Fruit fly (Drosophila melanogaster) whole organism, embryonic: Measurements from ENCODE around the gene CG45105.
A peak's percentile ranks its signal among the peaks of the same experiment; 100 is the strongest.

ENCODE experiments used
- ATbp ChIP-seq: fragments of 200-800 bp; sonication (Bioruptor generic); optimal IDR thresholded peaks from 2 replicates; lab custom pipeline; 2017; ENCODE audit warnings: missing biosample characterization, mild to moderate bottlenecking, missing genetic modification characterization, missing genetic modification reagents
- Ada2b ChIP-seq: fragments of 200-800 bp; sonication (Bioruptor generic); IDR thresholded peaks from 2 replicates; pipeline ENCODE4 v1.3.6; 2022; ENCODE audit warnings: missing biosample characterization, missing genetic modification characterization
- Atf-2 ChIP-seq: fragments of 200-800 bp; sonication (Bioruptor generic); optimal IDR thresholded peaks from 2 replicates; lab custom pipeline; 2016; ENCODE audit warnings: missing biosample characterization, missing genetic modification characterization
- Bgb ChIP-seq: fragments of 200-800 bp; sonication (Bioruptor generic); IDR thresholded peaks from 2 replicates; pipeline ENCODE4 v1.3.6; 2022; ENCODE audit warnings: missing biosample characterization, missing genetic modification characterization; ENCODE audit not compliant: partially characterized antibody
- CG10321 ChIP-seq: fragments of 200-800 bp; sonication (Bioruptor generic); IDR thresholded peaks from 2 replicates; pipeline ENCODE4 v1.3.6; 2022; ENCODE audit warnings: missing biosample characterization, missing genetic modification characterization
- CG10462 ChIP-seq: fragments of 200-800 bp; sonication (Bioruptor generic); optimal IDR thresholded peaks from 2 replicates; lab custom pipeline; 2016; ENCODE audit warnings: missing biosample characterization, missing genetic modification characterization
- CG10654 ChIP-seq: fragments of 200-800 bp; sonication (Bioruptor generic); optimal IDR thresholded peaks from 2 replicates; lab custom pipeline; 2016; ENCODE audit warnings: missing biosample characterization, missing genetic modification characterization
- CG11504 ChIP-seq: fragments of 200-800 bp; sonication (Bioruptor generic); optimal IDR thresholded peaks from 3 replicates; lab custom pipeline; 2019; ENCODE audit warnings: missing biosample characterization, mild to moderate bottlenecking, missing genetic modification characterization, moderate library complexity
- CG1233 ChIP-seq: fragments of 200-800 bp; sonication (Bioruptor generic); optimal IDR thresholded peaks from 4 replicates; lab custom pipeline; 2018; ENCODE audit warnings: missing biosample characterization, mild to moderate bottlenecking, missing genetic modification characterization
- CG13123 ChIP-seq: fragments of 200-800 bp; sonication (Bioruptor generic); optimal IDR thresholded peaks from 2 replicates; lab custom pipeline; 2016; ENCODE audit warnings: missing biosample characterization, missing genetic modification characterization
- CG14710 ChIP-seq: fragments of 200-800 bp; sonication (Bioruptor generic); optimal IDR thresholded peaks from 3 replicates; lab custom pipeline; 2019; ENCODE audit warnings: missing biosample characterization, mild to moderate bottlenecking, missing genetic modification characterization, moderate library complexity
- CG15073 ChIP-seq: fragments of 200-800 bp; sonication (Bioruptor generic); optimal IDR thresholded peaks from 2 replicates; lab custom pipeline; 2016; ENCODE audit warnings: missing biosample characterization, missing genetic modification characterization
- CG18011 ChIP-seq: fragments of 200-800 bp; sonication (Bioruptor generic); optimal IDR thresholded peaks from 2 replicates; lab custom pipeline; 2017; ENCODE audit warnings: missing biosample characterization, missing genetic modification characterization, mild to moderate bottlenecking, moderate library complexity, missing genotype
- CG30403 ChIP-seq: fragments of 200-800 bp; sonication (Bioruptor generic); optimal IDR thresholded peaks from 3 replicates; lab custom pipeline; 2016; ENCODE audit warnings: missing biosample characterization, missing genetic modification characterization
- CG31388 ChIP-seq: fragments of 200-800 bp; sonication (Bioruptor generic); optimal IDR thresholded peaks from 2 replicates; lab custom pipeline; 2016; ENCODE audit warnings: missing biosample characterization, missing genetic modification characterization
- CG34376 ChIP-seq: fragments of 200-800 bp; sonication (Bioruptor generic); optimal IDR thresholded peaks from 2 replicates; lab custom pipeline; 2018; ENCODE audit warnings: missing biosample characterization, mild to moderate bottlenecking, missing genetic modification characterization
- CG3726 ChIP-seq: fragments of 200-800 bp; sonication (Bioruptor generic); IDR thresholded peaks from 3 replicates; pipeline ENCODE4, ENCODE4 v1.3.6; 2022; ENCODE audit warnings: missing biosample characterization, missing genetic modification characterization
- CG4282 ChIP-seq: fragments of 200-800 bp; sonication (Bioruptor generic); optimal IDR thresholded peaks from 2 replicates; lab custom pipeline; 2016; ENCODE audit warnings: missing biosample characterization, missing genetic modification characterization
- CG6654 ChIP-seq: fragments of 200-800 bp; sonication (Bioruptor generic); optimal IDR thresholded peaks from 2 replicates; lab custom pipeline; 2017; ENCODE audit warnings: missing biosample characterization, mild to moderate bottlenecking, missing genetic modification characterization
- CG7271 ChIP-seq: fragments of 200-800 bp; sonication (Bioruptor generic); optimal IDR thresholded peaks from 2 replicates; lab custom pipeline; 2018; ENCODE audit warnings: missing biosample characterization, mild to moderate bottlenecking, missing genetic modification characterization, moderate library complexity
- CG7372 ChIP-seq: fragments of 200-800 bp; sonication (Bioruptor generic); IDR thresholded peaks from 2 replicates; pipeline ENCODE4 v1.3.6; 2022; ENCODE audit warnings: missing biosample characterization, missing genetic modification characterization
- CG8281 ChIP-seq: fragments of 200-800 bp; sonication (Bioruptor generic); optimal IDR thresholded peaks from 2 replicates; lab custom pipeline; 2018; ENCODE audit warnings: missing biosample characterization, mild to moderate bottlenecking, missing genetic modification characterization, moderate library complexity
- CG9215 ChIP-seq: fragments of 200-800 bp; sonication (Bioruptor generic); IDR thresholded peaks from 2 replicates; pipeline ENCODE4 v1.3.6; 2022; ENCODE audit warnings: missing biosample characterization, missing genetic modification characterization
- Camta ChIP-seq: fragments of 200-800 bp; sonication (Bioruptor generic); optimal IDR thresholded peaks from 2 replicates; lab custom pipeline; 2016; ENCODE audit warnings: missing biosample characterization, missing genetic modification characterization
- CrebB ChIP-seq: fragments of 200-800 bp; sonication (Bioruptor generic); optimal IDR thresholded peaks from 3 replicates; lab custom pipeline; 2018; ENCODE audit warnings: missing biosample characterization, mild to moderate bottlenecking, missing genetic modification characterization
- Dad ChIP-seq: fragments of 200-800 bp; sonication (Bioruptor generic); optimal IDR thresholded peaks from 3 replicates; lab custom pipeline; 2016; ENCODE audit warnings: missing biosample characterization, missing genetic modification characterization
- Dref ChIP-seq: fragments of 200-800 bp; sonication (Bioruptor generic); IDR thresholded peaks from 2 replicates; pipeline ENCODE4 v1.3.6; 2022; ENCODE audit warnings: missing biosample characterization, missing genetic modification characterization
- Hr78 ChIP-seq, 2 experiments: fragments of 200-800 bp in 1 of 2; fragments of >200 bp in 1 of 2; sonication (Bioruptor generic) in 1 of 2; optimal IDR thresholded peaks; 2 replicates each; lab custom pipeline; 2017 to 2019; ENCODE audit warnings: missing biosample characterization in 2 of 2, missing genetic modification characterization in 2 of 2, mild to moderate bottlenecking in 1 of 2, moderate library complexity in 1 of 2
- MBD-R2 ChIP-seq: fragments of 200-800 bp; sonication (Bioruptor generic); IDR thresholded peaks from 2 replicates; pipeline ENCODE4 v1.3.6; 2022; ENCODE audit warnings: missing biosample characterization, missing genetic modification characterization
- Mrtf ChIP-seq: fragments of 200-800 bp; sonication (Bioruptor generic); IDR thresholded peaks from 3 replicates; pipeline ENCODE4 v1.3.6; 2022; ENCODE audit warnings: missing biosample characterization, missing genetic modification characterization
- Oli ChIP-seq: fragments of 200-800 bp; sonication (Bioruptor generic); optimal IDR thresholded peaks from 2 replicates; lab custom pipeline; 2018; ENCODE audit warnings: missing biosample characterization, mild to moderate bottlenecking, missing genetic modification characterization, moderate library complexity
- Rx ChIP-seq: fragments of 200-800 bp; sonication (Bioruptor generic); IDR thresholded peaks from 2 replicates; pipeline ENCODE4 v1.3.6; 2022; ENCODE audit warnings: missing biosample characterization, missing genetic modification characterization
- Sry-δ ChIP-seq: fragments of 200-800 bp; sonication (Bioruptor generic); optimal IDR thresholded peaks from 2 replicates; lab custom pipeline; 2016; ENCODE audit warnings: missing biosample characterization, missing genetic modification characterization
- ato ChIP-seq: fragments of 200-800 bp; sonication (Bioruptor generic); IDR thresholded peaks from 2 replicates; pipeline ENCODE4 v1.3.6; 2022; ENCODE audit warnings: missing biosample characterization, missing genetic modification characterization; ENCODE audit not compliant: partially characterized antibody
- az2 ChIP-seq: fragments of 200-800 bp; sonication (Bioruptor generic); optimal IDR thresholded peaks from 3 replicates; lab custom pipeline; 2016; ENCODE audit warnings: missing biosample characterization, missing genetic modification characterization
- ci ChIP-seq: fragments of 200-800 bp; sonication (Bioruptor generic); IDR thresholded peaks from 3 replicates; pipeline ENCODE4 v1.3.6; 2022; ENCODE audit warnings: missing biosample characterization, missing genetic modification characterization
- corto ChIP-seq: fragments of 200-800 bp; sonication (Bioruptor generic); optimal IDR thresholded peaks from 2 replicates; lab custom pipeline; 2016; ENCODE audit warnings: missing biosample characterization, mild to moderate bottlenecking, missing genetic modification characterization, moderate library complexity
- croc ChIP-seq: fragments of 200-800 bp; sonication (Bioruptor generic); conservative IDR thresholded peaks from 3 replicates; pipeline ENCODE4 v1.3.6; 2022; ENCODE audit warnings: missing biosample characterization, missing genetic modification characterization
- crol ChIP-seq: fragments of 200-800 bp; sonication (Bioruptor generic); IDR thresholded peaks from 2 replicates; pipeline ENCODE4 v1.3.6; 2022; ENCODE audit warnings: missing biosample characterization, missing genetic modification characterization
- disco-r ChIP-seq: fragments of 200-800 bp; sonication (Bioruptor generic); optimal IDR thresholded peaks from 2 replicates; lab custom pipeline; 2016; ENCODE audit warnings: missing biosample characterization, missing genetic modification characterization
- exex ChIP-seq: fragments of 200-800 bp; sonication (Bioruptor generic); optimal IDR thresholded peaks from 4 replicates; lab custom pipeline; 2018; ENCODE audit warnings: missing biosample characterization, mild to moderate bottlenecking, missing genetic modification characterization, moderate library complexity
- hth ChIP-seq: fragments of >200 bp; optimal IDR thresholded peaks from 2 replicates; lab custom pipeline; 2017; ENCODE audit warnings: inconsistent platforms
- ken ChIP-seq: fragments of 200-800 bp; sonication (Bioruptor generic); IDR thresholded peaks from 3 replicates; pipeline ENCODE4 v1.3.6; 2022; ENCODE audit warnings: missing biosample characterization, missing genetic modification characterization
- lola ChIP-seq, 3 experiments: fragments of >200 bp in 2 of 3; fragments of 200-800 bp in 1 of 3; sonication (Bioruptor generic) in 1 of 3; optimal IDR thresholded peaks; 2 replicates each; lab custom pipeline; 2017 to 2019; ENCODE audit warnings: missing biosample characterization in 3 of 3, missing genetic modification characterization in 3 of 3, mild to moderate bottlenecking in 1 of 3, moderate library complexity in 1 of 3
- onecut ChIP-seq: fragments of 200-800 bp; sonication (Bioruptor generic); IDR thresholded peaks from 2 replicates; pipeline ENCODE4 v1.3.6; 2022; ENCODE audit warnings: missing biosample characterization, missing genetic modification characterization
- pzg ChIP-seq: fragments of 200-800 bp; sonication (Bioruptor generic); optimal IDR thresholded peaks from 3 replicates; lab custom pipeline; 2018; ENCODE audit warnings: missing biosample characterization, mild to moderate bottlenecking, missing genetic modification characterization, moderate library complexity
- sens-2 ChIP-seq: fragments of 200-800 bp; sonication (Bioruptor generic); IDR thresholded peaks from 2 replicates; pipeline ENCODE4 v1.3.6; 2022; ENCODE audit warnings: missing biosample characterization, missing genetic modification characterization
- shn ChIP-seq: fragments of 200-800 bp; sonication (Bioruptor generic); optimal IDR thresholded peaks from 3 replicates; lab custom pipeline; 2016; ENCODE audit warnings: missing biosample characterization, missing genetic modification characterization
- sna ChIP-seq: fragments of 200-800 bp; sonication (Bioruptor generic); IDR thresholded peaks from 2 replicates; pipeline ENCODE4 v1.3.6; 2022; ENCODE audit warnings: missing biosample characterization, missing genetic modification characterization; ENCODE audit not compliant: partially characterized antibody
- z ChIP-seq: fragments of 200-800 bp; sonication (Bioruptor generic); IDR thresholded peaks from 3 replicates; pipeline ENCODE4 v1.3.6; 2022; ENCODE audit warnings: missing biosample characterization, missing genetic modification characterization
- zen ChIP-seq: fragments of 200-800 bp; sonication (Bioruptor generic); optimal IDR thresholded peaks from 3 replicates; lab custom pipeline; 2018; ENCODE audit warnings: missing biosample characterization, mild to moderate bottlenecking, missing genetic modification characterization, moderate library complexity

Gene CG45105

DNA sequence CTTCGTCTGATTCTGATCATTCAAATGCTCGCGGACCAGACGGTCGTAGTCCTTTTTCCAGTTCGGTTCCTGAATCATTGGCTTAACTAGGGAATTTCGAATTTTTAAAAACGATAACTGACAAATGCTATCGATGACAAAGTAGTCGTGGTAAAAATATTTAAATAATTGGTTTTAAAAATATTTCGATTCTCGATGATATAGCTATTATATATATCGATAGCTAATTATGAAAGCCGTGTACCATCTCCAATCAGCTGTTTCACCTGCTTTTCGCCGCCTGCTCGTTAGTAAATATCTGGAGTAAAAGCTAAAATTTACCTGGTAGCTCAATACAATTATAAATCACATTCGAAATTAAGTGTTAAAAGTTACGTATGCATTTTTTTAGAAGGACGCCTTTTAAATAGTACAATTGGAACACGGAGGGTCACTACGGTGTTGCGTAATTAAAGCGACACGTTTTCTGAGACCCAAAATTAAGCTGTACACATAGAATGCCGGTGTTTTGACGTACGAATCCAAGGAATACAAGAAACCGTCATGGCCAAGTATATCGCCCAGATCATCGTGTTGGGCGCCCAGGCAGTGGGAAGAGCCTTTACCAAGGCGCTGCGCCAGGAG, 15.9 kb upstream of the CG45105 start, which contains the start of the genes CG5478 and blp (continued):
- no peak for TF ChIP-seq shn (GFP tag; lab: Kevin White, UChicago)
- peak; percentile 95 for TF ChIP-seq ato (GFP tag; lab: Robert Waterston, UW)
- no peak for TF ChIP-seq CG15073 (GFP tag; lab: Kevin White, UChicago)
- no peak for TF ChIP-seq Hr78 (GFP tag; optimal IDR thresholded peaks at IDR 0.05; lab: Kevin White, UChicago)
- TF ChIP-seq Bgb (GFP tag; lab: Robert Waterston, UW), result peak; percentile 93
- no peak for TF ChIP-seq CG10654 (GFP tag; lab: Kevin White, UChicago)
- TF ChIP-seq onecut (GFP tag; lab: Robert Waterston, UW), result no peak
- TF ChIP-seq Rx (GFP tag; lab: Robert Waterston, UW), result no peak
- TF ChIP-seq z (GFP tag; lab: Robert Waterston, UW), result no peak
- no peak for TF ChIP-seq CG9215
- TF ChIP-seq ken, result no peak
- no peak for TF ChIP-seq disco-r (GFP tag; lab: Kevin White, UChicago)
- TF ChIP-seq CG6654, result no peak
- no peak for TF ChIP-seq Ada2b (GFP tag; lab: Robert Waterston, UW)
- TF ChIP-seq CrebB (tag; lab: Kevin White, UChicago), result no peak
- TF ChIP-seq CG30403 (GFP tag; lab: Kevin White, UChicago), result no peak
- no peak for TF ChIP-seq CG8281 (tag; lab: Kevin White, UChicago)
- no peak for TF ChIP-seq CG11504 (tag; lab: Kevin White, UChicago)
- no peak for TF ChIP-seq Atf-2 (GFP tag; lab: Kevin White, UChicago)
- peak; percentile 79 for TF ChIP-seq MBD-R2
- TF ChIP-seq az2 (GFP tag; lab: Kevin White, UChicago), result no peak
- TF ChIP-seq corto (GFP tag; lab: Kevin White, UChicago), result no peak
- no peak for TF ChIP-seq ATbp (GFP tag; lab: Kevin White, UChicago)
- TF ChIP-seq CG34376 (GFP tag; lab: Kevin White, UChicago), result no peak
- TF ChIP-seq sna, result peak; percentile 87
- TF ChIP-seq Dref (GFP tag; lab: Robert Waterston, UW), result peak; percentile 96
- TF ChIP-seq Sry-δ (GFP tag; lab: Kevin White, UChicago), result peak; percentile 86
- no peak for TF ChIP-seq CG7372 (GFP tag; lab: Robert Waterston, UW)
- no peak for TF ChIP-seq ci (GFP tag; lab: Robert Waterston, UW)
- TF ChIP-seq CG10321 (GFP tag; lab: Robert Waterston, UW), result no peak
- TF ChIP-seq CG14710 (tag; lab: Kevin White, UChicago), result peak; percentile 15
- TF ChIP-seq zen, result peak; percentile 62
- no peak for TF ChIP-seq sens-2
- TF ChIP-seq pzg (GFP tag; lab: Kevin White, UChicago), result peak; percentile 69
- no peak for TF ChIP-seq CG13123
- no peak for TF ChIP-seq CG31388 (GFP tag; lab: Kevin White, UChicago)
- TF ChIP-seq hth (lab: Kevin White, UChicago), result no peak
- no peak for TF ChIP-seq Camta (GFP tag; lab: Kevin White, UChicago)
- no peak for TF ChIP-seq exex
- no peak for TF ChIP-seq CG10462 (GFP tag; lab: Kevin White, UChicago)
- no peak for TF ChIP-seq CG7271 (tag; lab: Kevin White, UChicago)
- TF ChIP-seq CG18011 (GFP tag; lab: Kevin White, UChicago), result no peak
- TF ChIP-seq lola (GFP tag; optimal IDR thresholded peaks at IDR 0.05; lab: Kevin White, UChicago), result no peak
- no peak for TF ChIP-seq Oli (tag; lab: Kevin White, UChicago)
- no peak for TF ChIP-seq CG3726 (GFP tag; lab: Robert Waterston, UW)
- no peak for TF ChIP-seq croc
- TF ChIP-seq Mrtf, result no peak
- TF ChIP-seq Dad (GFP tag; lab: Kevin White, UChicago), result no peak
- no peak for TF ChIP-seq CG4282 (GFP tag; lab: Kevin White, UChicago)
- TF ChIP-seq CG1233, result no peak
- TF ChIP-seq crol, result no peak
